Worm (Caenorhabditis elegans): ENCODE results near the gene C31G12.4.

ce11 chrV:18123639-18124038, 54.9 kb downstream of the C31G12.4 start, which contains the start of gene fbxa-107:
- TF ChIP-seq sma-9 (GFP tag; optimal IDR thresholded peaks at IDR 0.05) (no peak), sma-9 (tag; optimal IDR thresholded peaks at IDR 0.05) (no peak), ceh-82 (tag; optimal IDR thresholded peaks at IDR 0.05) (no peak), snpc-4 (tag; optimal IDR thresholded peaks at IDR 0.05) (no peak)

All from whole organism, L2 larva.